Fruit fly (Drosophila melanogaster) whole organism, embryonic: ENCODE data around the gene CG13601.
A peak's percentile ranks its signal among the peaks of the same experiment; 100 is the strongest.

Experiments
- Bteb2 ChIP-seq: fragments of 200-800 bp; sonication (Bioruptor generic); optimal IDR thresholded peaks from 2 replicates; lab custom pipeline; 2016; ENCODE audit warnings: missing biosample characterization, missing genetic modification characterization
- C15 ChIP-seq: fragments of 200-800 bp; sonication (Bioruptor generic); IDR thresholded peaks from 3 replicates; pipeline ENCODE4 v1.3.6; 2022; ENCODE audit warnings: missing biosample characterization, missing genetic modification characterization
- CG11456 ChIP-seq: fragments of 200-800 bp; sonication (Bioruptor generic); IDR thresholded peaks from 3 replicates; pipeline ENCODE4 v1.3.6; 2022; ENCODE audit warnings: missing biosample characterization, missing genetic modification characterization
- CG11696 ChIP-seq: fragments of 200-800 bp; sonication (Bioruptor generic); IDR thresholded peaks from 2 replicates; pipeline ENCODE4 v1.3.6; 2022; ENCODE audit warnings: missing biosample characterization, missing genetic modification characterization
- CG13894 ChIP-seq: fragments of 200-800 bp; sonication (Bioruptor generic); optimal IDR thresholded peaks from 3 replicates; lab custom pipeline; 2018; ENCODE audit warnings: missing biosample characterization, mild to moderate bottlenecking, missing genetic modification characterization, moderate library complexity
- CG18476 ChIP-seq: fragments of 200-800 bp; sonication (Bioruptor generic); optimal IDR thresholded peaks from 2 replicates; lab custom pipeline; 2016; ENCODE audit warnings: missing biosample characterization, mild to moderate bottlenecking, missing genetic modification characterization
- CG18619 ChIP-seq: fragments of 200-800 bp; sonication (Bioruptor generic); optimal IDR thresholded peaks from 3 replicates; lab custom pipeline; 2017; ENCODE audit warnings: missing biosample characterization, mild to moderate bottlenecking, missing genetic modification characterization
- CG18764 ChIP-seq: fragments of 200-800 bp; sonication (Bioruptor generic); optimal IDR thresholded peaks from 3 replicates; lab custom pipeline; 2016; ENCODE audit warnings: missing biosample characterization, missing genetic modification characterization
- CG2875 ChIP-seq: fragments of 200-800 bp; sonication (Bioruptor generic); optimal IDR thresholded peaks from 2 replicates; lab custom pipeline; 2017; ENCODE audit warnings: missing biosample characterization, mild to moderate bottlenecking, missing genetic modification characterization, missing genetic modification reagents
- CG31365 ChIP-seq: fragments of 200-800 bp; sonication (Bioruptor generic); optimal IDR thresholded peaks from 2 replicates; lab custom pipeline; 2018; ENCODE audit warnings: missing biosample characterization, mild to moderate bottlenecking, missing genetic modification characterization
- CG32767 ChIP-seq: fragments of 200-800 bp; sonication (Bioruptor generic); IDR thresholded peaks from 2 replicates; pipeline ENCODE4 v1.3.6; 2022; ENCODE audit warnings: missing biosample characterization, missing genetic modification characterization
- CG3847 ChIP-seq: fragments of 200-800 bp; sonication (Bioruptor generic); IDR thresholded peaks from 2 replicates; pipeline ENCODE4 v1.3.6; 2022; ENCODE audit warnings: missing biosample characterization, missing genetic modification characterization
- CG4404 ChIP-seq: fragments of 200-800 bp; sonication (Bioruptor generic); IDR thresholded peaks from 2 replicates; pipeline ENCODE4 v1.3.6; 2022; ENCODE audit warnings: missing biosample characterization, missing genetic modification characterization
- CG7745 ChIP-seq: fragments of 200-800 bp; sonication (Bioruptor generic); optimal IDR thresholded peaks from 2 replicates; lab custom pipeline; 2018; ENCODE audit warnings: missing biosample characterization, mild to moderate bottlenecking, missing genetic modification characterization, moderate library complexity
- CG7963 ChIP-seq: fragments of 200-800 bp; sonication (Bioruptor generic); IDR thresholded peaks from 3 replicates; pipeline ENCODE4 v1.3.6; 2022; ENCODE audit warnings: missing biosample characterization, missing genetic modification characterization; ENCODE audit not compliant: partially characterized antibody
- CG8281 ChIP-seq: fragments of 200-800 bp; sonication (Bioruptor generic); optimal IDR thresholded peaks from 2 replicates; lab custom pipeline; 2018; ENCODE audit warnings: missing biosample characterization, mild to moderate bottlenecking, missing genetic modification characterization, moderate library complexity
- CG9817 ChIP-seq: fragments of 200-800 bp; sonication (Bioruptor generic); optimal IDR thresholded peaks from 2 replicates; lab custom pipeline; 2018; ENCODE audit warnings: missing biosample characterization, mild to moderate bottlenecking, missing genetic modification characterization, moderate library complexity
- CG9932 ChIP-seq: fragments of 200-800 bp; sonication (Bioruptor generic); IDR thresholded peaks from 2 replicates; pipeline ENCODE4 v1.3.6; 2022; ENCODE audit warnings: missing biosample characterization, missing genetic modification characterization
- Fer1 ChIP-seq: fragments of 200-800 bp; sonication (Bioruptor generic); optimal IDR thresholded peaks from 2 replicates; lab custom pipeline; 2017; ENCODE audit warnings: missing biosample characterization, mild to moderate bottlenecking, missing genetic modification characterization
- Hr51 ChIP-seq, 2 experiments: fragments of 200-800 bp; sonication (Bioruptor generic); optimal IDR thresholded peaks; 2 replicates in 1 of 2; 3 replicates in 1 of 2; lab custom pipeline; 2016 to 2018; ENCODE audit warnings: missing biosample characterization in 2 of 2, missing genetic modification characterization in 2 of 2, mild to moderate bottlenecking in 1 of 2, moderate library complexity in 1 of 2
- Max ChIP-seq: fragments of 200-800 bp; sonication (Bioruptor generic); optimal IDR thresholded peaks from 2 replicates; lab custom pipeline; 2016; ENCODE audit warnings: missing biosample characterization, mild to moderate bottlenecking, missing genetic modification characterization
- Meics ChIP-seq: fragments of 200-800 bp; sonication (Bioruptor generic); optimal IDR thresholded peaks from 2 replicates; lab custom pipeline; 2017; ENCODE audit warnings: missing biosample characterization, mild to moderate bottlenecking, missing genetic modification characterization
- NFAT ChIP-seq: fragments of 200-800 bp; sonication (Bioruptor generic); IDR thresholded peaks from 2 replicates; pipeline ENCODE4 v1.3.6; 2022; ENCODE audit warnings: missing biosample characterization, missing genetic modification characterization
- Pdp1 ChIP-seq, 2 experiments: fragments of 200-800 bp; sonication (Bioruptor generic); optimal IDR thresholded peaks; 3 replicates each; lab custom pipeline; 2016; ENCODE audit warnings: missing biosample characterization in 2 of 2, missing genetic modification characterization in 2 of 2, mild to moderate bottlenecking in 1 of 2, moderate library complexity in 1 of 2
- Ravus ChIP-seq: fragments of 200-800 bp; sonication (Bioruptor generic); IDR thresholded peaks from 2 replicates; pipeline ENCODE4 v1.3.6; 2022; ENCODE audit warnings: missing biosample characterization, missing genetic modification characterization
- Rfx ChIP-seq: fragments of 200-800 bp; sonication (Bioruptor generic); IDR thresholded peaks from 2 replicates; pipeline ENCODE4 v1.3.6; 2022; ENCODE audit warnings: missing biosample characterization, missing genetic modification characterization
- Sry-δ ChIP-seq: fragments of 200-800 bp; sonication (Bioruptor generic); optimal IDR thresholded peaks from 2 replicates; lab custom pipeline; 2016; ENCODE audit warnings: missing biosample characterization, missing genetic modification characterization
- Xbp1 ChIP-seq: fragments of 200-800 bp; sonication (Bioruptor generic); optimal IDR thresholded peaks from 3 replicates; lab custom pipeline; 2016; ENCODE audit warnings: missing biosample characterization, mild to moderate bottlenecking, missing genetic modification characterization
- bigmax ChIP-seq: fragments of 200-800 bp; sonication (Bioruptor generic); optimal IDR thresholded peaks from 2 replicates; lab custom pipeline; 2018; ENCODE audit warnings: missing biosample characterization, mild to moderate bottlenecking, missing genetic modification characterization
- cg ChIP-seq: fragments of 200-800 bp; sonication (Bioruptor generic); optimal IDR thresholded peaks from 3 replicates; lab custom pipeline; 2019; ENCODE audit warnings: missing biosample characterization, mild to moderate bottlenecking, missing genetic modification characterization, moderate library complexity
- chif ChIP-seq, 2 experiments: fragments of 200-800 bp; sonication (Bioruptor generic); optimal IDR thresholded peaks; 3 replicates each; lab custom pipeline; 2016; ENCODE audit warnings: missing biosample characterization in 2 of 2, missing genetic modification characterization in 2 of 2
- danr ChIP-seq: fragments of 200-800 bp; sonication (Bioruptor generic); IDR thresholded peaks from 2 replicates; pipeline ENCODE4 v1.3.6; 2022; ENCODE audit warnings: missing biosample characterization, missing genetic modification characterization
- dm ChIP-seq: fragments of 200-800 bp; sonication (Bioruptor generic); optimal IDR thresholded peaks from 3 replicates; lab custom pipeline; 2016; ENCODE audit warnings: missing biosample characterization, missing genetic modification characterization
- emc ChIP-seq: fragments of 200-800 bp; sonication (Bioruptor generic); optimal IDR thresholded peaks from 2 replicates; lab custom pipeline; 2016; ENCODE audit warnings: missing biosample characterization, missing genetic modification characterization
- gcm ChIP-seq: fragments of 200-800 bp; sonication (Bioruptor generic); optimal IDR thresholded peaks from 2 replicates; lab custom pipeline; 2019; ENCODE audit warnings: missing biosample characterization, mild to moderate bottlenecking, missing genetic modification characterization, moderate library complexity
- grau ChIP-seq: fragments of 200-800 bp; optimal IDR thresholded peaks from 3 replicates; lab custom pipeline; 2019; ENCODE audit warnings: missing biosample characterization, mild to moderate bottlenecking, missing genetic modification characterization, moderate library complexity
- gsb-n ChIP-seq: fragments of 200-800 bp; sonication (Bioruptor generic); optimal IDR thresholded peaks from 3 replicates; lab custom pipeline; 2018; ENCODE audit warnings: missing biosample characterization, mild to moderate bottlenecking, missing genetic modification characterization
- gt ChIP-seq: fragments of 200-800 bp; sonication (Bioruptor generic); IDR thresholded peaks from 2 replicates; pipeline ENCODE4 v1.3.6; 2022; ENCODE audit warnings: missing biosample characterization, missing genetic modification characterization
- kay ChIP-seq: fragments of 200-800 bp; sonication (Bioruptor generic); optimal IDR thresholded peaks from 2 replicates; lab custom pipeline; 2016; ENCODE audit warnings: missing biosample characterization, missing genetic modification characterization
- knrl ChIP-seq: fragments of 200-800 bp; sonication (Bioruptor generic); IDR thresholded peaks from 3 replicates; pipeline ENCODE4 v1.3.6; 2022; ENCODE audit warnings: missing biosample characterization, missing genetic modification characterization; ENCODE audit not compliant: partially characterized antibody
- lbe ChIP-seq: fragments of 200-800 bp; sonication (Bioruptor generic); optimal IDR thresholded peaks from 2 replicates; lab custom pipeline; 2016; ENCODE audit warnings: missing biosample characterization, mild to moderate bottlenecking, missing genetic modification characterization
- mam ChIP-seq: fragments of 200-800 bp; sonication (Bioruptor generic); optimal IDR thresholded peaks from 3 replicates; lab custom pipeline; 2016; ENCODE audit warnings: missing biosample characterization, missing genetic modification characterization
- onecut ChIP-seq: fragments of 200-800 bp; sonication (Bioruptor generic); IDR thresholded peaks from 2 replicates; pipeline ENCODE4 v1.3.6; 2022; ENCODE audit warnings: missing biosample characterization, missing genetic modification characterization
- phol ChIP-seq: fragments of 200-800 bp; sonication (Bioruptor generic); optimal IDR thresholded peaks from 3 replicates; lab custom pipeline; 2018; ENCODE audit warnings: missing biosample characterization, mild to moderate bottlenecking, missing genetic modification characterization, moderate library complexity
- pum ChIP-seq: fragments of 200-800 bp; sonication (Bioruptor generic); optimal IDR thresholded peaks from 2 replicates; lab custom pipeline; 2016; ENCODE audit warnings: missing biosample characterization, missing genetic modification characterization
- sim ChIP-seq: fragments of 200-800 bp; sonication (Bioruptor generic); IDR thresholded peaks from 2 replicates; pipeline ENCODE4 v1.3.6; 2022; ENCODE audit warnings: missing biosample characterization, missing genetic modification characterization
- ssp ChIP-seq: fragments of 200-800 bp; sonication (Bioruptor generic); IDR thresholded peaks from 2 replicates; pipeline ENCODE4 v1.3.6; 2022; ENCODE audit warnings: missing biosample characterization, missing genetic modification characterization
- toy ChIP-seq: fragments of 200-800 bp; sonication (Bioruptor generic); IDR thresholded peaks from 2 replicates; pipeline ENCODE4 v1.3.6; 2022; ENCODE audit warnings: missing biosample characterization, missing genetic modification characterization
- wor ChIP-seq: fragments of 200-800 bp; sonication (Bioruptor generic); IDR thresholded peaks from 2 replicates; pipeline ENCODE4 v1.3.6; 2022; ENCODE audit warnings: missing biosample characterization, missing genetic modification characterization

CG13601 gene

dm6 chr3R:23958091-23958838 lies 30.8 kb upstream of the CG13601 start, which contains the start of the genes GluProRS and AP-1sigma (continued):
- TF ChIP-seq CG4404 (GFP tag; lab: Robert Waterston, UW) (peak; percentile 96), sim (peak; percentile 87), dm (GFP tag; lab: Kevin White, UChicago) (peak; percentile 79), CG9932 (GFP tag; lab: Robert Waterston, UW) (peak; percentile 99), CG32767 (GFP tag; lab: Robert Waterston, UW) (peak; percentile 89; the same call in 1 of the 2 replicates), grau (tag; lab: Kevin White, UChicago) (peak; percentile 96), gt (GFP tag; lab: Robert Waterston, UW) (peak; percentile 88), gsb-n (tag; lab: Kevin White, UChicago) (peak; percentile 87), wor (peak; percentile 93), emc (GFP tag; lab: Kevin White, UChicago) (peak; percentile 77), CG3847 (GFP tag; lab: Robert Waterston, UW) (peak; percentile 96), NFAT (GFP tag; lab: Robert Waterston, UW) (peak; percentile 95), CG18476 (GFP tag; lab: Kevin White, UChicago) (peak; percentile 91), Pdp1 (GFP tag; optimal IDR thresholded peaks at IDR 0.05; lab: Kevin White, UChicago) (peak; percentile 77 to 92), CG7745 (no peak), Rfx (GFP tag; lab: Robert Waterston, UW) (peak; percentile 97), CG18619 (GFP tag; lab: Kevin White, UChicago) (peak; percentile 83), Bteb2 (peak; percentile 76), CG18764 (GFP tag; lab: Kevin White, UChicago) (peak; percentile 88), CG9817 (tag; lab: Kevin White, UChicago) (peak; percentile 94), danr (peak; percentile 93), mam (GFP tag; lab: Kevin White, UChicago) (peak; percentile 90), lbe (GFP tag; lab: Kevin White, UChicago) (peak; percentile 81), Ravus (GFP tag; lab: Robert Waterston, UW) (peak; percentile 88), gcm (peak; percentile 81), CG11456 (GFP tag; lab: Robert Waterston, UW) (peak; percentile 97), bigmax (GFP tag; lab: Kevin White, UChicago) (peak; percentile 98), toy (GFP tag; lab: Robert Waterston, UW) (peak; percentile 88), Meics (GFP tag; lab: Kevin White, UChicago) (peak; percentile 87), knrl (GFP tag; lab: Robert Waterston, UW) (peak; percentile 97), Hr51 (GFP tag; optimal IDR thresholded peaks at IDR 0.05; lab: Kevin White, UChicago) (peak; percentile 84 to 88), ssp (GFP tag; lab: Robert Waterston, UW) (peak; percentile 91), onecut (GFP tag; lab: Robert Waterston, UW) (peak; percentile 82), C15 (GFP tag; lab: Robert Waterston, UW) (peak; percentile 88; the same call in 2 of the 3 replicates), phol (tag; lab: Kevin White, UChicago) (peak; percentile 94), CG11696 (GFP tag; lab: Robert Waterston, UW) (peak; percentile 90), CG31365 (tag; lab: Kevin White, UChicago) (peak; percentile 32), pum (GFP tag; lab: Kevin White, UChicago) (peak; percentile 88), Sry-δ (GFP tag; lab: Kevin White, UChicago) (peak; percentile 91), Xbp1 (GFP tag; lab: Kevin White, UChicago) (peak; percentile 95), cg (GFP tag; lab: Kevin White, UChicago) (peak; percentile 90), CG7963 (peak; percentile 81), chif (GFP tag; optimal IDR thresholded peaks at IDR 0.05; lab: Kevin White, UChicago) (peak; percentile 73 to 88), CG13894 (tag; lab: Kevin White, UChicago) (no peak), CG8281 (tag; lab: Kevin White, UChicago) (peak; percentile 52), Fer1 (GFP tag; lab: Kevin White, UChicago) (peak; percentile 83), kay (GFP tag; lab: Kevin White, UChicago) (peak; percentile 89), Max (peak; percentile 94), CG2875 (GFP tag; lab: Kevin White, UChicago) (peak; percentile 60)
